Fruit fly (Drosophila melanogaster) whole organism: ENCODE results near the gene TpnC25D.

ENCODE experiments used
- CG8478 ChIP-seq: fragments of >200 bp; optimal IDR thresholded peaks from 2 replicates; lab custom pipeline; 2018; ENCODE audit warnings: inconsistent platforms
- Dll ChIP-seq: fragments of >200 bp; optimal IDR thresholded peaks from 2 replicates; lab custom pipeline; 2017
- EcR ChIP-seq, 2 experiments: fragments of >200 bp; optimal IDR thresholded peaks; 2 replicates each; lab custom pipeline; 2017; ENCODE audit warnings: missing biosample characterization in 2 of 2, missing genetic modification characterization in 2 of 2, missing genetic modification reagents in 2 of 2
- pan ChIP-seq: fragments of >200 bp; optimal IDR thresholded peaks from 2 replicates; lab custom pipeline; 2017
- psq ChIP-seq: fragments of >200 bp; optimal IDR thresholded peaks from 2 replicates; lab custom pipeline; 2017
- usp ChIP-seq: fragments of >200 bp; optimal IDR thresholded peaks from 2 replicates; lab custom pipeline; 2017; ENCODE audit warnings: missing biosample characterization, missing genetic modification characterization, mixed read lengths

DNA sequence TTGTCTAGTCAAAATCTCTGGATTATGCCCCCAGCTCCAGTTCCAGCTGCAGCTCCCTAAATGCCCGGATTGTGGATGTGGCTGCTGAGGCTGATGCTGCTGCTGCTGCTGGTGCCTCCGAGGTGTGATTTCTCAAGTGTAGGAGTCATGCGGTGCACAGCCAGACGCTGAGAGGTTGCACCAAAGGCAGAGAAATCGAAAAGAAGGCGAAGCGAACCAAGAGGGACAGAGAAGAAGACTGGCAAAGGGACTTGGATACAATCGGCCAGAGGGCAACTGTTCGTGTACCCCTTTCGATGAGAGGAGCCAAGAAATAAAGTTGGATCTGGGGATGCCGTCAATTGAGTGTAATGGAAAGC lies 22.0 kb downstream of the TpnC25D start:
- TF ChIP-seq EcR (GFP tag; optimal IDR thresholded peaks at IDR 0.05; lab: Kevin White, UChicago) (no peak), usp (GFP tag; lab: Kevin White, UChicago) (no peak), psq (no peak), pan (lab: Kevin White, UChicago) (no peak), CG8478 (lab: Kevin White, UChicago) (no peak), Dll (lab: Kevin White, UChicago) (no peak)
